Worm (Caenorhabditis elegans) whole organism, midembryonic: ENCODE data around the gene glt-6.

Source experiments
- cog-1 ChIP-seq: sonication (generic microtip); optimal IDR thresholded peaks from 2 replicates; lab custom pipeline; 2016; ENCODE audit warnings: missing genetic modification characterization, missing compliant biosample characterization
- flt-1 ChIP-seq: fragments of 200-800 bp; sonication (Bioruptor generic); IDR thresholded peaks from 2 replicates; pipeline ENCODE4 v1.3.6; 2022; ENCODE audit warnings: missing genetic modification characterization, missing compliant biosample characterization
- klf-2 ChIP-seq: fragments of 200-800 bp; sonication (Bioruptor generic); conservative IDR thresholded peaks from 2 replicates; pipeline ENCODE4 v1.3.6; 2022; ENCODE audit warnings: missing genetic modification reagents, missing genetic modification characterization, missing compliant biosample characterization
- ref-1 ChIP-seq: fragments of 200-800 bp; sonication (Bioruptor generic); conservative IDR thresholded peaks from 2 replicates; pipeline ENCODE4 v1.3.6; 2022; ENCODE audit warnings: missing genetic modification reagents, missing genetic modification characterization, missing compliant biosample characterization
- tab-1 ChIP-seq: fragments of 200-800 bp; sonication (Bioruptor generic); IDR thresholded peaks from 2 replicates; pipeline ENCODE4 v1.3.6; 2022; ENCODE audit warnings: missing genetic modification characterization, missing compliant biosample characterization
- ztf-29 ChIP-seq: fragments of 200-800 bp; sonication (Bioruptor generic); IDR thresholded peaks from 2 replicates; pipeline ENCODE4 v1.3.6; 2022; ENCODE audit warnings: missing genetic modification reagents, missing genetic modification characterization, missing compliant biosample characterization

The glt-6 gene

DNA sequence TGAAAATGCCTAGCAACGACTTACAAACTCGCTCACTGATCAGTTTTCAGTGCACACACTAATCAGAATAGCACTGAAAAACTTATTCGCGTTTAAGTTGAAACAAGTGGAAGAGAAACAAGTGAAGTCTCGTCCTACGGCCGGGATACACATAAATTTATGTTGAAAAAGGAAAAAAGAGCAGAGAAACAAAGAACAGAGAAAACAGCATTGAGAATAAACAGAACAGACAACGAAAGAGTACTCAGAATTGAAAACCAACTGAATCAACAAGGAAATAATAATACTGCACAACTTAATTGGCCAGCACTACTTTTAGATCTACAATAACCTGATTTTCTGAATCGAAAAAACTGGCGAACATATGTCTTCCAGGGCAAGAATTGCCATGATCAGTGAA is 50.9 kb downstream of the glt-6 start, which contains the start of gene F49E8.6:
TSS of gene F49E8.6 (minus strand) at position 317 of the 400 bp plus-strand sequence.
- TF ChIP-seq ztf-29 (no peak), cog-1 (no peak), klf-2 (GFP tag; lab: Robert Waterston, UW) (no peak), flt-1 (GFP tag; lab: Robert Waterston, UW) (no peak), ref-1 (no peak), tab-1 (no peak)
